Fruit fly (Drosophila melanogaster) whole organism, embryonic: ENCODE measurements around the gene AP-1sigma.

ENCODE experiments used
- Abd-B ChIP-seq: fragments of 200-800 bp; sonication (Bioruptor generic); optimal IDR thresholded peaks from 2 replicates; lab custom pipeline; 2018; ENCODE audit warnings: missing biosample characterization, mild to moderate bottlenecking, missing genetic modification characterization, moderate library complexity
- CG10147 ChIP-seq: fragments of 200-800 bp; sonication (Bioruptor generic); optimal IDR thresholded peaks from 2 replicates; lab custom pipeline; 2019; ENCODE audit warnings: missing biosample characterization, mild to moderate bottlenecking, missing genetic modification characterization, moderate library complexity
- CG10366 ChIP-seq: fragments of 200-800 bp; sonication (Bioruptor generic); IDR thresholded peaks from 2 replicates; pipeline ENCODE4 v1.3.6; 2022; ENCODE audit warnings: missing biosample characterization, missing genetic modification characterization
- CG10431 ChIP-seq: fragments of 200-800 bp; sonication (Bioruptor generic); optimal IDR thresholded peaks from 3 replicates; lab custom pipeline; 2018; ENCODE audit warnings: missing biosample characterization, mild to moderate bottlenecking, missing genetic modification characterization
- CG10543 ChIP-seq: fragments of 200-800 bp; sonication (Bioruptor generic); optimal IDR thresholded peaks from 3 replicates; lab custom pipeline; 2017; ENCODE audit warnings: missing biosample characterization, mild to moderate bottlenecking, missing genetic modification characterization, moderate library complexity
- CG10654 ChIP-seq: fragments of 200-800 bp; sonication (Bioruptor generic); optimal IDR thresholded peaks from 2 replicates; lab custom pipeline; 2016; ENCODE audit warnings: missing biosample characterization, missing genetic modification characterization
- CG11723 ChIP-seq: fragments of 200-800 bp; sonication (Bioruptor generic); optimal IDR thresholded peaks from 2 replicates; lab custom pipeline; 2017; ENCODE audit warnings: missing biosample characterization, mild to moderate bottlenecking, missing genetic modification characterization
- CG12659 ChIP-seq: fragments of 200-800 bp; sonication (Bioruptor generic); optimal IDR thresholded peaks from 3 replicates; lab custom pipeline; 2017; ENCODE audit warnings: mild to moderate bottlenecking, missing biosample characterization, missing genetic modification reagents, missing genetic modification characterization
- CG16815 ChIP-seq: fragments of 200-800 bp; sonication (Bioruptor generic); optimal IDR thresholded peaks from 3 replicates; lab custom pipeline; 2017; ENCODE audit warnings: missing biosample characterization, mild to moderate bottlenecking, missing genetic modification characterization
- CG2199 ChIP-seq: fragments of 200-800 bp; sonication (Bioruptor generic); IDR thresholded peaks from 3 replicates; pipeline ENCODE4 v1.3.6; 2022; ENCODE audit warnings: missing biosample characterization, missing genetic modification characterization
- CG2889 ChIP-seq: fragments of 200-800 bp; sonication (Bioruptor generic); IDR thresholded peaks from 3 replicates; pipeline ENCODE4 v1.3.6; 2022; ENCODE audit warnings: missing biosample characterization, missing genetic modification characterization
- CG31441 ChIP-seq: fragments of 200-800 bp; sonication (Bioruptor generic); IDR thresholded peaks from 2 replicates; pipeline ENCODE4 v1.3.6; 2022; ENCODE audit warnings: missing biosample characterization, missing genetic modification characterization
- CG42726 ChIP-seq: fragments of 200-800 bp; sonication (Bioruptor generic); IDR thresholded peaks from 2 replicates; pipeline ENCODE4 v1.3.6; 2022; ENCODE audit warnings: missing biosample characterization, missing genetic modification characterization; ENCODE audit not compliant: partially characterized antibody
- CG5953 ChIP-seq: fragments of 200-800 bp; sonication (Bioruptor generic); IDR thresholded peaks from 2 replicates; pipeline ENCODE4 v1.3.6; 2022; ENCODE audit warnings: missing biosample characterization, missing genetic modification characterization
- CG6683 ChIP-seq: fragments of 200-800 bp; sonication (Bioruptor generic); optimal IDR thresholded peaks from 2 replicates; lab custom pipeline; 2017; ENCODE audit warnings: missing biosample characterization, mild to moderate bottlenecking, missing genetic modification characterization, missing genetic modification reagents
- CG7839 ChIP-seq: fragments of 200-800 bp; sonication (Bioruptor generic); optimal IDR thresholded peaks from 3 replicates; lab custom pipeline; 2018; ENCODE audit warnings: missing biosample characterization, mild to moderate bottlenecking, missing genetic modification characterization, moderate library complexity
- CG7963 ChIP-seq: fragments of 200-800 bp; sonication (Bioruptor generic); IDR thresholded peaks from 3 replicates; pipeline ENCODE4 v1.3.6; 2022; ENCODE audit warnings: missing biosample characterization, missing genetic modification characterization; ENCODE audit not compliant: partially characterized antibody
- CG8359 ChIP-seq: fragments of 200-800 bp; sonication (Bioruptor generic); optimal IDR thresholded peaks from 2 replicates; lab custom pipeline; 2017; ENCODE audit warnings: missing biosample characterization, mild to moderate bottlenecking, missing genetic modification characterization, borderline replicate concordance
- CG9932 ChIP-seq: fragments of 200-800 bp; sonication (Bioruptor generic); IDR thresholded peaks from 2 replicates; pipeline ENCODE4 v1.3.6; 2022; ENCODE audit warnings: missing biosample characterization, missing genetic modification characterization
- CTCF ChIP-seq: fragments of 200-800 bp; sonication (Bioruptor generic); optimal IDR thresholded peaks from 2 replicates; lab custom pipeline; 2017; ENCODE audit warnings: missing biosample characterization, mild to moderate bottlenecking, missing genetic modification characterization, moderate library complexity
- Camta ChIP-seq: fragments of 200-800 bp; sonication (Bioruptor generic); optimal IDR thresholded peaks from 2 replicates; lab custom pipeline; 2016; ENCODE audit warnings: missing biosample characterization, missing genetic modification characterization
- Doc3 ChIP-seq: fragments of 200-800 bp; sonication (Bioruptor generic); IDR thresholded peaks from 3 replicates; pipeline ENCODE4 v1.3.6; 2022; ENCODE audit warnings: missing biosample characterization, missing genetic modification characterization; ENCODE audit not compliant: partially characterized antibody
- Gug ChIP-seq: fragments of 200-800 bp; sonication (Bioruptor generic); IDR thresholded peaks from 4 replicates; pipeline ENCODE4 v1.3.6; 2022; ENCODE audit warnings: missing biosample characterization, missing genetic modification characterization
- H2.0 ChIP-seq: fragments of 200-800 bp; sonication (Bioruptor generic); IDR thresholded peaks from 2 replicates; pipeline ENCODE4 v1.3.6; 2022; ENCODE audit warnings: missing biosample characterization, missing genetic modification characterization
- Hmx ChIP-seq: fragments of 200-800 bp; sonication (Bioruptor generic); optimal IDR thresholded peaks from 2 replicates; lab custom pipeline; 2016; ENCODE audit warnings: missing biosample characterization, missing genetic modification characterization
- Hr51 ChIP-seq, 2 experiments: fragments of 200-800 bp; sonication (Bioruptor generic); optimal IDR thresholded peaks; 2 replicates in 1 of 2; 3 replicates in 1 of 2; lab custom pipeline; 2016 to 2018; ENCODE audit warnings: missing biosample characterization in 2 of 2, missing genetic modification characterization in 2 of 2, mild to moderate bottlenecking in 1 of 2, moderate library complexity in 1 of 2
- Lim3 ChIP-seq: fragments of 200-800 bp; sonication (Bioruptor generic); IDR thresholded peaks from 2 replicates; pipeline ENCODE4 v1.3.6; 2022; ENCODE audit warnings: missing biosample characterization, missing genetic modification characterization
- Max ChIP-seq: fragments of 200-800 bp; sonication (Bioruptor generic); optimal IDR thresholded peaks from 2 replicates; lab custom pipeline; 2016; ENCODE audit warnings: missing biosample characterization, mild to moderate bottlenecking, missing genetic modification characterization
- NfI ChIP-seq: fragments of 200-800 bp; sonication (Bioruptor generic); optimal IDR thresholded peaks from 3 replicates; lab custom pipeline; 2018; ENCODE audit warnings: missing biosample characterization, mild to moderate bottlenecking, missing genetic modification characterization, moderate library complexity
- Oli ChIP-seq: fragments of 200-800 bp; sonication (Bioruptor generic); optimal IDR thresholded peaks from 2 replicates; lab custom pipeline; 2018; ENCODE audit warnings: missing biosample characterization, mild to moderate bottlenecking, missing genetic modification characterization, moderate library complexity
- Opbp ChIP-seq: fragments of 200-800 bp; sonication (Bioruptor generic); IDR thresholded peaks from 3 replicates; pipeline ENCODE4 v1.3.6; 2022; ENCODE audit warnings: missing biosample characterization, missing genetic modification characterization; ENCODE audit not compliant: partially characterized antibody
- Ravus ChIP-seq: fragments of 200-800 bp; sonication (Bioruptor generic); IDR thresholded peaks from 2 replicates; pipeline ENCODE4 v1.3.6; 2022; ENCODE audit warnings: missing biosample characterization, missing genetic modification characterization
- Rfx ChIP-seq: fragments of 200-800 bp; sonication (Bioruptor generic); IDR thresholded peaks from 2 replicates; pipeline ENCODE4 v1.3.6; 2022; ENCODE audit warnings: missing biosample characterization, missing genetic modification characterization
- ap ChIP-seq: fragments of 200-800 bp; sonication (Bioruptor generic); IDR thresholded peaks from 2 replicates; pipeline ENCODE4 v1.3.6; 2022; ENCODE audit warnings: missing biosample characterization, missing genetic modification characterization
- disco-r ChIP-seq: fragments of 200-800 bp; sonication (Bioruptor generic); optimal IDR thresholded peaks from 2 replicates; lab custom pipeline; 2016; ENCODE audit warnings: missing biosample characterization, missing genetic modification characterization
- dm ChIP-seq: fragments of 200-800 bp; sonication (Bioruptor generic); optimal IDR thresholded peaks from 3 replicates; lab custom pipeline; 2016; ENCODE audit warnings: missing biosample characterization, missing genetic modification characterization
- en ChIP-seq: fragments of 200-800 bp; sonication (Bioruptor generic); optimal IDR thresholded peaks from 2 replicates; lab custom pipeline; 2016; ENCODE audit warnings: missing biosample characterization, missing genetic modification characterization
- ind ChIP-seq: fragments of 200-800 bp; sonication (Bioruptor generic); optimal IDR thresholded peaks from 3 replicates; lab custom pipeline; 2016; ENCODE audit warnings: missing biosample characterization, missing genetic modification characterization
- kah ChIP-seq: fragments of 200-800 bp; sonication (Bioruptor generic); optimal IDR thresholded peaks from 2 replicates; lab custom pipeline; 2018; ENCODE audit warnings: missing biosample characterization, mild to moderate bottlenecking, missing genetic modification characterization
- nau ChIP-seq: fragments of 200-800 bp; sonication (Bioruptor generic); optimal IDR thresholded peaks from 3 replicates; lab custom pipeline; 2017; ENCODE audit warnings: missing biosample characterization, mild to moderate bottlenecking, missing genetic modification characterization, missing genetic modification reagents
- org-1 ChIP-seq: fragments of 200-800 bp; sonication (Bioruptor generic); optimal IDR thresholded peaks from 2 replicates; lab custom pipeline; 2017; ENCODE audit warnings: missing biosample characterization, missing genetic modification characterization
- peb ChIP-seq: fragments of 200-800 bp; sonication (Bioruptor generic); IDR thresholded peaks from 2 replicates; pipeline ENCODE4 v1.3.6; 2022; ENCODE audit warnings: missing biosample characterization, missing genetic modification characterization
- salm ChIP-seq: fragments of 200-800 bp; sonication (Bioruptor generic); optimal IDR thresholded peaks from 2 replicates; lab custom pipeline; 2018; ENCODE audit warnings: missing biosample characterization, mild to moderate bottlenecking, missing genetic modification characterization
- scrt ChIP-seq: fragments of 200-800 bp; sonication (Bioruptor generic); optimal IDR thresholded peaks from 2 replicates; lab custom pipeline; 2018; ENCODE audit warnings: missing biosample characterization, mild to moderate bottlenecking, missing genetic modification characterization, moderate library complexity
- seq ChIP-seq: fragments of 200-800 bp; sonication (Bioruptor generic); IDR thresholded peaks from 2 replicates; pipeline ENCODE4 v1.3.6; 2022; ENCODE audit warnings: missing biosample characterization, missing genetic modification characterization
- sim ChIP-seq: fragments of 200-800 bp; sonication (Bioruptor generic); IDR thresholded peaks from 2 replicates; pipeline ENCODE4 v1.3.6; 2022; ENCODE audit warnings: missing biosample characterization, missing genetic modification characterization
- sna ChIP-seq: fragments of 200-800 bp; sonication (Bioruptor generic); IDR thresholded peaks from 2 replicates; pipeline ENCODE4 v1.3.6; 2022; ENCODE audit warnings: missing biosample characterization, missing genetic modification characterization; ENCODE audit not compliant: partially characterized antibody
- toy ChIP-seq: fragments of 200-800 bp; sonication (Bioruptor generic); IDR thresholded peaks from 2 replicates; pipeline ENCODE4 v1.3.6; 2022; ENCODE audit warnings: missing biosample characterization, missing genetic modification characterization
- trem ChIP-seq: fragments of 200-800 bp; optimal IDR thresholded peaks from 3 replicates; lab custom pipeline; 2019; ENCODE audit warnings: missing biosample characterization, mild to moderate bottlenecking, missing genetic modification characterization, moderate library complexity
- ttk ChIP-seq: fragments of 200-800 bp; sonication (Bioruptor generic); IDR thresholded peaks from 2 replicates; pipeline ENCODE4 v2.1.2; 2022; ENCODE audit warnings: missing biosample characterization, missing genetic modification characterization
- tup ChIP-seq: fragments of 200-800 bp; sonication (Bioruptor generic); optimal IDR thresholded peaks from 2 replicates; lab custom pipeline; 2016; ENCODE audit warnings: missing biosample characterization, mild to moderate bottlenecking, missing genetic modification characterization, moderate library complexity

The AP-1sigma gene

dm6 chr3R:23969449-23969848, 11.0 kb downstream of the AP-1sigma start (continued):
- TF ChIP-seq ap: no peak; the same call in 1 of the 2 replicates
- TF ChIP-seq Camta (GFP tag; lab: Kevin White, UChicago): no peak
- TF ChIP-seq NfI: peak; percentile 47
- TF ChIP-seq sna (GFP tag; lab: Robert Waterston, UW): no peak
- TF ChIP-seq Hmx (GFP tag; lab: Kevin White, UChicago): no peak
- no peak for TF ChIP-seq dm (GFP tag; lab: Kevin White, UChicago)
- TF ChIP-seq peb (GFP tag; lab: Robert Waterston, UW): no peak
- TF ChIP-seq CG10147: peak; percentile 32
- TF ChIP-seq CTCF (GFP tag; lab: Kevin White, UChicago): no peak
- no peak for TF ChIP-seq CG10431
- TF ChIP-seq Ravus: no peak
- no peak for TF ChIP-seq Doc3 (GFP tag; lab: Robert Waterston, UW)
- peak; percentile 20 for TF ChIP-seq org-1
- TF ChIP-seq CG9932 (GFP tag; lab: Robert Waterston, UW): peak; percentile 60
- peak; percentile 38; the same call in 1 of the 2 replicates for TF ChIP-seq H2.0
- TF ChIP-seq tup (GFP tag; lab: Kevin White, UChicago): no peak
- no peak for TF ChIP-seq scrt
- peak; percentile 53 for TF ChIP-seq CG10366 (GFP tag; lab: Robert Waterston, UW)
- TF ChIP-seq nau: no peak
- no peak for TF ChIP-seq CG10654 (GFP tag; lab: Kevin White, UChicago)
- TF ChIP-seq toy (GFP tag; lab: Robert Waterston, UW): no peak
- TF ChIP-seq CG31441 (GFP tag; lab: Robert Waterston, UW): peak; percentile 61
- no peak for TF ChIP-seq Gug (GFP tag; lab: Robert Waterston, UW)
- peak; percentile 67 for TF ChIP-seq CG7839 (tag; lab: Kevin White, UChicago)
- TF ChIP-seq Lim3: no peak
- TF ChIP-seq CG2199 (GFP tag; lab: Robert Waterston, UW): no peak
- TF ChIP-seq CG6683 (GFP tag; lab: Kevin White, UChicago): no peak
- no peak for TF ChIP-seq CG5953
- no peak for TF ChIP-seq CG11723 (GFP tag; lab: Kevin White, UChicago)
- TF ChIP-seq CG16815: no peak
- peak; percentile 48 for TF ChIP-seq Rfx (GFP tag; lab: Robert Waterston, UW)
- no peak for TF ChIP-seq trem
- TF ChIP-seq en (GFP tag; lab: Kevin White, UChicago): no peak
- peak; percentile 23 for TF ChIP-seq salm (tag; lab: Kevin White, UChicago)
- TF ChIP-seq CG12659 (GFP tag; lab: Kevin White, UChicago): peak; percentile 53
- peak; percentile 54 for TF ChIP-seq Oli
- TF ChIP-seq ind (GFP tag; lab: Kevin White, UChicago): peak; percentile 26
- TF ChIP-seq disco-r (GFP tag; lab: Kevin White, UChicago): no peak
- 0 out of 2 replicates have a peak, but pooled peaks have one; percentile 8 for TF ChIP-seq ttk (GFP tag; lab: Robert Waterston, UW)
- no peak for TF ChIP-seq CG42726 (GFP tag; lab: Robert Waterston, UW)
- TF ChIP-seq Max (GFP tag; lab: Kevin White, UChicago): no peak
- TF ChIP-seq CG2889 (GFP tag; lab: Robert Waterston, UW): 0 out of 3 replicates have a peak, but pooled peaks have one; percentile 51
- TF ChIP-seq CG7963 (GFP tag; lab: Robert Waterston, UW): no peak
- peak in 1 of 2 experiments; percentile 71 for TF ChIP-seq Hr51 (GFP tag; optimal IDR thresholded peaks at IDR 0.05; lab: Kevin White, UChicago)
- peak; percentile 79 for TF ChIP-seq CG10543
- no peak for TF ChIP-seq CG8359 (GFP tag; lab: Kevin White, UChicago)
- TF ChIP-seq Opbp (GFP tag; lab: Robert Waterston, UW): no peak
- TF ChIP-seq kah (GFP tag; lab: Kevin White, UChicago): no peak
- peak; percentile 33 for TF ChIP-seq Abd-B
- no peak for TF ChIP-seq sim (GFP tag; lab: Robert Waterston, UW)
- TF ChIP-seq seq (GFP tag; lab: Robert Waterston, UW): no peak
